Fruit fly (Drosophila melanogaster) Kc167 (cell line): ENCODE results near the gene CG34138.

Experiments used
- Myc ChIP-seq: fragments of >200 bp; optimal IDR thresholded peaks from 2 replicates; lab custom pipeline; 2017; ENCODE audit warnings: missing external identifiers
- Sin3A ChIP-seq: fragments of >200 bp; optimal IDR thresholded peaks from 2 replicates; lab custom pipeline; 2018; ENCODE audit warnings: missing external identifiers
- h ChIP-seq: fragments of >200 bp; optimal IDR thresholded peaks from 3 replicates; lab custom pipeline; 2018; ENCODE audit warnings: missing external identifiers
- insv ChIP-seq: fragments of >200 bp; optimal IDR thresholded peaks from 3 replicates; lab custom pipeline; 2018; ENCODE audit warnings: missing external identifiers
- psq ChIP-seq: fragments of >200 bp; optimal IDR thresholded peaks from 2 replicates; lab custom pipeline; 2017; ENCODE audit warnings: missing external identifiers
- ttk ChIP-seq: sonication (Bioruptor generic); optimal IDR thresholded peaks from 2 replicates; lab custom pipeline; 2017; ENCODE audit warnings: missing external identifiers

CG34138 gene

dm6 chr3R:19622005-19622404 is 12.7 kb upstream of the CG34138 start:
- TF ChIP-seq h (lab: Kevin White, UChicago) (no peak), ttk (lab: Kevin White, UChicago) (no peak)

- TF ChIP-seq Sin3A (lab: Kevin White, UChicago): no peak
Measured at dm6 chr3R:19623606-19624005, 11.1 kb upstream of the CG34138 start.

- no peak for TF ChIP-seq psq (lab: Kevin White, UChicago)
- TF ChIP-seq Myc (lab: Kevin White, UChicago): no peak
- no peak for TF ChIP-seq h (lab: Kevin White, UChicago)
- TF ChIP-seq insv (lab: Kevin White, UChicago): no peak
- no peak for TF ChIP-seq Sin3A (lab: Kevin White, UChicago)
- no peak for TF ChIP-seq ttk (lab: Kevin White, UChicago)
Measured at dm6 chr3R:19624482-19624881, 10.3 kb upstream of the CG34138 start.

- TF ChIP-seq Sin3A (lab: Kevin White, UChicago): no peak
- no peak for TF ChIP-seq insv (lab: Kevin White, UChicago)
- TF ChIP-seq Myc (lab: Kevin White, UChicago): no peak
- no peak for TF ChIP-seq ttk (lab: Kevin White, UChicago)
- TF ChIP-seq psq (lab: Kevin White, UChicago): no peak
- TF ChIP-seq h (lab: Kevin White, UChicago): no peak
Measured at dm6 chr3R:19625300-19626230, 9.2 kb upstream of the CG34138 start.

dm6 chr3R:19627792-19628522 is 6.8 kb upstream of the CG34138 start:
- no peak for TF ChIP-seq Myc (lab: Kevin White, UChicago)
- no peak for TF ChIP-seq insv (lab: Kevin White, UChicago)
- TF ChIP-seq h (lab: Kevin White, UChicago): no peak
- no peak for TF ChIP-seq ttk (lab: Kevin White, UChicago)
- TF ChIP-seq Sin3A (lab: Kevin White, UChicago): no peak
- TF ChIP-seq psq (lab: Kevin White, UChicago): no peak

dm6 chr3R:19632685-19633116 is 2.0 kb upstream of the CG34138 start, which contains the start of gene CG6231:
CG6231 (minus strand) TSS chr3R:19632718.
- no peak for TF ChIP-seq insv (lab: Kevin White, UChicago)
- no peak for TF ChIP-seq Sin3A (lab: Kevin White, UChicago)
- no peak for TF ChIP-seq psq (lab: Kevin White, UChicago)
- TF ChIP-seq h (lab: Kevin White, UChicago): no peak
- no peak for TF ChIP-seq Myc (lab: Kevin White, UChicago)

dm6 chr3R:19638004-19638403 is 3.3 kb downstream of the CG34138 start:
- TF ChIP-seq insv (lab: Kevin White, UChicago) (no peak), ttk (lab: Kevin White, UChicago) (no peak), h (lab: Kevin White, UChicago) (no peak), Myc (lab: Kevin White, UChicago) (no peak), Sin3A (lab: Kevin White, UChicago) (no peak)

- TF ChIP-seq psq (lab: Kevin White, UChicago) (no peak), Sin3A (lab: Kevin White, UChicago) (no peak), insv (lab: Kevin White, UChicago) (no peak), h (lab: Kevin White, UChicago) (no peak), ttk (lab: Kevin White, UChicago) (no peak), Myc (lab: Kevin White, UChicago) (no peak)
Measured at dm6 chr3R:19641058-19641457, 6.3 kb downstream of the CG34138 start.

dm6 chr3R:19641498-19642065 is 6.8 kb downstream of the CG34138 start:
- TF ChIP-seq Myc (lab: Kevin White, UChicago): no peak
- no peak for TF ChIP-seq insv (lab: Kevin White, UChicago)
- TF ChIP-seq psq (lab: Kevin White, UChicago): no peak

dm6 chr3R:19642092-19642892 is 7.5 kb downstream of the CG34138 start, which contains the start of gene subdued:
subdued (minus strand) TSS chr3R:19642722.
- TF ChIP-seq insv (lab: Kevin White, UChicago) (no peak), ttk (lab: Kevin White, UChicago) (no peak), Sin3A (lab: Kevin White, UChicago) (no peak), h (lab: Kevin White, UChicago) (no peak)

- TF ChIP-seq Myc (lab: Kevin White, UChicago) (no peak), ttk (lab: Kevin White, UChicago) (no peak), h (lab: Kevin White, UChicago) (no peak), psq (lab: Kevin White, UChicago) (no peak), insv (lab: Kevin White, UChicago) (no peak), Sin3A (lab: Kevin White, UChicago) (no peak)
Measured at dm6 chr3R:19642893-19643270, 8.1 kb downstream of the CG34138 start.
